Fruit fly (Drosophila melanogaster): ENCODE data around the gene obst-H.

obst-H gene

dm6 chr3L:15500813-15501645 is 28.0 kb downstream of the obst-H start, which contains the start of gene CG7272 (continued):
- no peak for TF ChIP-seq sc (optimal IDR thresholded peaks at IDR 0.05)
- TF ChIP-seq sc (GFP tag; optimal IDR thresholded peaks at IDR 0.05), result no peak
- TF ChIP-seq odd (GFP tag; optimal IDR thresholded peaks at IDR 0.05), result no peak
- no peak for TF ChIP-seq CG17829 (tag; optimal IDR thresholded peaks at IDR 0.05)
- TF ChIP-seq Mad (GFP tag; optimal IDR thresholded peaks at IDR 0.05), result no peak
- no peak for TF ChIP-seq CG31365 (tag; optimal IDR thresholded peaks at IDR 0.05)
- no peak for TF ChIP-seq CG7556 (GFP tag; optimal IDR thresholded peaks at IDR 0.05)
- TF ChIP-seq CG12155 (GFP tag; optimal IDR thresholded peaks at IDR 0.05), result no peak
- TF ChIP-seq CG30403 (GFP tag; optimal IDR thresholded peaks at IDR 0.05), result no peak
- TF ChIP-seq Scr (GFP tag; IDR thresholded peaks at IDR 0.05; ENCODE audit: partially characterized antibody), result peak; percentile 20; the same call in 1 of the 2 replicates
- no peak for TF ChIP-seq lbe (GFP tag; optimal IDR thresholded peaks at IDR 0.05)
- 0 out of 3 replicates have a peak, but pooled peaks have one; percentile 6 for TF ChIP-seq otp (GFP tag; IDR thresholded peaks at IDR 0.05)
- TF ChIP-seq nom (GFP tag; optimal IDR thresholded peaks at IDR 0.05), result peak; percentile 23
- TF ChIP-seq p53 (GFP tag; optimal IDR thresholded peaks at IDR 0.05), result no peak
- TF ChIP-seq klu (GFP tag; IDR thresholded peaks at IDR 0.05), result no peak
- TF ChIP-seq CG10321 (GFP tag; IDR thresholded peaks at IDR 0.05), result no peak
- TF ChIP-seq CG14050 (GFP tag; IDR thresholded peaks at IDR 0.05), result no peak
- peak; percentile 6 for TF ChIP-seq Antp (GFP tag; optimal IDR thresholded peaks at IDR 0.05)
- no peak for TF ChIP-seq CG18476 (GFP tag; optimal IDR thresholded peaks at IDR 0.05)
- peak; percentile 39; the same call in 2 of the 3 replicates for TF ChIP-seq vnd (GFP tag; IDR thresholded peaks at IDR 0.05; ENCODE audit: partially characterized antibody)
- TF ChIP-seq unpg (GFP tag; optimal IDR thresholded peaks at IDR 0.05), result peak; percentile 7
- no peak for TF ChIP-seq Neu2 (GFP tag; optimal IDR thresholded peaks at IDR 0.05; ENCODE audit: borderline replicate concordance)
- TF ChIP-seq CG8924 (tag; optimal IDR thresholded peaks at IDR 0.05), result peak; percentile 39
- TF ChIP-seq gsb (GFP tag; IDR thresholded peaks at IDR 0.05), result no peak
- no peak for TF ChIP-seq cato (GFP tag; optimal IDR thresholded peaks at IDR 0.05; ENCODE audit: borderline replicate concordance)
- TF ChIP-seq aop (GFP tag; IDR thresholded peaks at IDR 0.05), result no peak
- TF ChIP-seq dati (GFP tag; IDR thresholded peaks at IDR 0.05), result no peak
- TF ChIP-seq repo (GFP tag; optimal IDR thresholded peaks at IDR 0.05), result no peak
- no peak for TF ChIP-seq CG10979 (tag; optimal IDR thresholded peaks at IDR 0.05)
- peak; percentile 23; the same call in 1 of the 4 replicates for TF ChIP-seq Dll (GFP tag; IDR thresholded peaks at IDR 0.05; ENCODE audit: partially characterized antibody)
- no peak for TF ChIP-seq PHDP (tag; optimal IDR thresholded peaks at IDR 0.05)
- no peak for TF ChIP-seq disco-r (GFP tag; optimal IDR thresholded peaks at IDR 0.05)
- no peak for TF ChIP-seq CG33557 (GFP tag; optimal IDR thresholded peaks at IDR 0.05)
- TF ChIP-seq CG10267 (tag; optimal IDR thresholded peaks at IDR 0.05), result no peak
- no peak for TF ChIP-seq B-H1 (GFP tag; IDR thresholded peaks at IDR 0.05)
- no peak for TF ChIP-seq CG5180 (GFP tag; optimal IDR thresholded peaks at IDR 0.05)
- no peak for TF ChIP-seq CG6765 (GFP tag; optimal IDR thresholded peaks at IDR 0.05)
- no peak for TF ChIP-seq CG9727 (GFP tag; optimal IDR thresholded peaks at IDR 0.05)
- TF ChIP-seq pb (GFP tag; optimal IDR thresholded peaks at IDR 0.05), result no peak
- peak in 1 of 3 experiments; percentile 21 for TF ChIP-seq Stat92E (GFP tag; optimal IDR thresholded peaks at IDR 0.05)
- no peak for TF ChIP-seq Doc2 (GFP tag; IDR thresholded peaks at IDR 0.05)
- TF ChIP-seq tgo (GFP tag; IDR thresholded peaks at IDR 0.05), result no peak
- TF ChIP-seq CG15601 (tag; optimal IDR thresholded peaks at IDR 0.05), result no peak
- no peak for TF ChIP-seq nerfin-1 (tag; optimal IDR thresholded peaks at IDR 0.05)
- peak; percentile 5 for TF ChIP-seq CG12071 (GFP tag; optimal IDR thresholded peaks at IDR 0.05)
- peak; percentile 92 for TF ChIP-seq Dp (GFP tag; optimal IDR thresholded peaks at IDR 0.05)
- peak; percentile 28; the same call in 1 of the 2 replicates for TF ChIP-seq lmd (GFP tag; IDR thresholded peaks at IDR 0.05)
- TF ChIP-seq ATbp (GFP tag; optimal IDR thresholded peaks at IDR 0.05), result peak; percentile 19

Measured in whole organism, embryonic.